Fruit fly (Drosophila melanogaster): ENCODE data around the gene CG44195.

DNA sequence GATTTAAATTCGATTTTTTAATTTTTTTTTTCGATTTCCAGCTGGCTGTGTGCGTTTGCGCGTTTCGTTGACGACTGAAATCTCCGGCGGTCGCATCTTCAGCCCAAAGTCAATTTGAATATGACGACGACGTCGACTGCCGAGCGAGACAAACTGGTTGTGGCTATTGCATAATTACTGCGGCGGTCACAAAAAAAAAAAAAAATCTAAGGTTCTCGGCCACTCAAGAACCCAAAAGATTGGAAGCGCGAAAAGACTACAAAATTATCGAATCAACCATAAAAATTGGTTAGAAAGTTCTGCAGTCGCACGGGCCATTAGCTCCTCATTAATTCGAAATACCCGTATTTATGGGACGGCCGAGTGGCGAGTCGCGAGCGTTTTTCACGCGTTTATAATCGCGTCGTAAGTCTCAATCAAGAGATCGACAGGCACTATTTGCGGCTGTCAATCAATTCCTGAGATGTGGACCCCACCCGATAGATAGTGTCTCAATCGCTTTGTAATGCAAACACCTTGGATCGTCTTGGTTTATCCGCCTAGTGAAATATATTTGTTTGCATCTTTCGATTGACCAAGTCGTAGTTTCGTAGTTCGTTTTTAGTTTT lies 36.8 kb upstream of the CG44195 start, which contains the start of gene CG8492:
- TF ChIP-seq psq (optimal IDR thresholded peaks at IDR 0.05) (no peak), h (optimal IDR thresholded peaks at IDR 0.05) (no peak)

Data from Kc167 (cell line).